Fruit fly (Drosophila melanogaster) whole organism, embryonic: Measurements from ENCODE around the gene rhea.

ENCODE experiments used
- CG11560 ChIP-seq: fragments of 200-800 bp; sonication (Bioruptor generic); IDR thresholded peaks from 3 replicates; pipeline ENCODE4 v1.3.6; 2022; ENCODE audit warnings: missing biosample characterization, missing genetic modification characterization
- CG2202 ChIP-seq: fragments of 200-800 bp; sonication (Bioruptor generic); optimal IDR thresholded peaks from 2 replicates; lab custom pipeline; 2018; ENCODE audit warnings: missing biosample characterization, mild to moderate bottlenecking, missing genetic modification characterization
- CG7745 ChIP-seq: fragments of 200-800 bp; sonication (Bioruptor generic); optimal IDR thresholded peaks from 2 replicates; lab custom pipeline; 2018; ENCODE audit warnings: missing biosample characterization, mild to moderate bottlenecking, missing genetic modification characterization, moderate library complexity
- CG8478 ChIP-seq: fragments of >200 bp; optimal IDR thresholded peaks from 2 replicates; lab custom pipeline; 2018
- Dfd ChIP-seq, 2 experiments: fragments of >200 bp; optimal IDR thresholded peaks; 2 replicates each; lab custom pipeline; 2017; ENCODE audit warnings: missing biosample characterization in 2 of 2, missing genetic modification characterization in 2 of 2
- Fer1 ChIP-seq: fragments of 200-800 bp; sonication (Bioruptor generic); optimal IDR thresholded peaks from 2 replicates; lab custom pipeline; 2017; ENCODE audit warnings: missing biosample characterization, mild to moderate bottlenecking, missing genetic modification characterization
- Lhr ChIP-seq: fragments of 200-800 bp; sonication (Bioruptor generic); optimal IDR thresholded peaks from 3 replicates; lab custom pipeline; 2017; ENCODE audit warnings: mild to moderate bottlenecking, missing biosample characterization, missing genetic modification reagents, missing genetic modification characterization
- Sox100B ChIP-seq: fragments of 200-800 bp; sonication (Bioruptor generic); optimal IDR thresholded peaks from 3 replicates; lab custom pipeline; 2018; ENCODE audit warnings: missing biosample characterization, mild to moderate bottlenecking, missing genetic modification characterization
- bcd ChIP-seq: fragments of 200-800 bp; sonication (Bioruptor generic); optimal IDR thresholded peaks from 2 replicates; lab custom pipeline; 2017; ENCODE audit warnings: missing biosample characterization, mild to moderate bottlenecking, missing genetic modification characterization
- gfzf ChIP-seq: fragments of 200-800 bp; sonication (Bioruptor generic); optimal IDR thresholded peaks from 2 replicates; lab custom pipeline; 2016; ENCODE audit warnings: missing biosample characterization, mild to moderate bottlenecking, missing genetic modification characterization, moderate library complexity
- inv ChIP-seq: fragments of 200-800 bp; sonication (Bioruptor generic); IDR thresholded peaks from 2 replicates; pipeline ENCODE4 v1.3.6; 2022; ENCODE audit warnings: missing biosample characterization, missing genetic modification characterization; ENCODE audit not compliant: partially characterized antibody
- onecut ChIP-seq: fragments of 200-800 bp; sonication (Bioruptor generic); IDR thresholded peaks from 2 replicates; pipeline ENCODE4 v1.3.6; 2022; ENCODE audit warnings: missing biosample characterization, missing genetic modification characterization
- sim ChIP-seq: fragments of 200-800 bp; sonication (Bioruptor generic); IDR thresholded peaks from 2 replicates; pipeline ENCODE4 v1.3.6; 2022; ENCODE audit warnings: missing biosample characterization, missing genetic modification characterization
- z ChIP-seq: fragments of 200-800 bp; sonication (Bioruptor generic); IDR thresholded peaks from 3 replicates; pipeline ENCODE4 v1.3.6; 2022; ENCODE audit warnings: missing biosample characterization, missing genetic modification characterization

DNA sequence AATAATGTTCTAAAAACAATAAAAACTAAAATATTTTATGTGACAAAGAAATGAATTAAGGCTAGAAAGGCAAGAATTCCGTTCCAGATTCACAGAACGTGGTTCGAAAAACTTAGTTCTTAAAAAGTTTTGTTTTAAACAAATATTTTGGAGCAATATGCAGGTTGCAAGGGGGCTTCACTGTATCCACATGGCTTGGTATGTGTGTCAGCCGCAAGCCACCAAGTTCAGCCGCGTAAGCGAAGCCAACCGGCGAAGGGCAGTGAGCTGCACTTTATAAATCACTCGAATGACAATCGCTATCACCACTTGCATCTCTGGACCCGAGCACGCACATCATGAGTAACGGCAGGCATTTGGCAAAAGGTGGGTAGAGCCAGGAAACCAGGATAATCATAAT is 24.5 kb upstream of the rhea start, which contains the start of gene se:
- TF ChIP-seq bcd (GFP tag; lab: Kevin White, UChicago) = no peak
- TF ChIP-seq inv (GFP tag; lab: Robert Waterston, UW) = no peak
- no peak for TF ChIP-seq Lhr (GFP tag; lab: Kevin White, UChicago)
- no peak for TF ChIP-seq CG11560 (tag; lab: Robert Waterston, UW)
- TF ChIP-seq sim = no peak
- no peak for TF ChIP-seq Dfd (GFP tag; optimal IDR thresholded peaks at IDR 0.05; lab: Kevin White, UChicago)
- no peak for TF ChIP-seq Sox100B (GFP tag; lab: Kevin White, UChicago)
- no peak for TF ChIP-seq CG8478 (lab: Kevin White, UChicago)
- TF ChIP-seq CG7745 (tag; lab: Kevin White, UChicago) = no peak
- TF ChIP-seq onecut (GFP tag; lab: Robert Waterston, UW) = no peak
- no peak for TF ChIP-seq CG2202 (tag; lab: Kevin White, UChicago)
- no peak for TF ChIP-seq Fer1 (GFP tag; lab: Kevin White, UChicago)
- TF ChIP-seq z (GFP tag; lab: Robert Waterston, UW) = no peak
- no peak for TF ChIP-seq gfzf (GFP tag; lab: Kevin White, UChicago)
